Worm (Caenorhabditis elegans): Measurements from ENCODE around the gene sec-10.

The sec-10 gene

ce11 chrIV:7800338-7800737 is 18.0 kb upstream of the sec-10 start:
- TF ChIP-seq K11D2.4 (GFP tag; IDR thresholded peaks at IDR 0.05) (no peak), lir-1 (GFP tag; conservative IDR thresholded peaks at IDR 0.05) (no peak), hmg-20 (GFP tag; IDR thresholded peaks at IDR 0.05) (peak; percentile 32; the same call in 1 of the 2 replicates), F10E7.11 (tag; optimal IDR thresholded peaks at IDR 0.05) (no peak), ztf-22 (GFP tag; optimal IDR thresholded peaks at IDR 0.05) (no peak), F52B5.7 (tag; optimal IDR thresholded peaks at IDR 0.05) (no peak), mel-28 (tag; optimal IDR thresholded peaks at IDR 0.05; ENCODE audit: borderline replicate concordance) (no peak), nfya-2 (GFP tag; IDR thresholded peaks at IDR 0.05) (no peak), gei-17 (GFP tag; optimal IDR thresholded peaks at IDR 0.05) (no peak), ceh-91 (GFP tag; IDR thresholded peaks at IDR 0.05) (no peak), somi-1 (GFP tag; optimal IDR thresholded peaks at IDR 0.05) (no peak), F37B4.10 (GFP tag; IDR thresholded peaks at IDR 0.05) (no peak), F49E8.2 (tag; optimal IDR thresholded peaks at IDR 0.05; ENCODE audit: insufficient read depth) (peak; percentile 80), lin-35 (GFP tag; optimal IDR thresholded peaks at IDR 0.05) (no peak), ztf-18 (tag; optimal IDR thresholded peaks at IDR 0.05) (no peak), F57A8.1 (GFP tag; optimal IDR thresholded peaks at IDR 0.05) (no peak), efl-1 (GFP tag; optimal IDR thresholded peaks at IDR 0.05) (peak; percentile 41), C17E4.6 (GFP tag; IDR thresholded peaks at IDR 0.05) (peak; percentile 74), ccch-3 (GFP tag; optimal IDR thresholded peaks at IDR 0.05) (no peak), nhr-27 (tag; optimal IDR thresholded peaks at IDR 0.05) (no peak), nfya-1 (tag; optimal IDR thresholded peaks at IDR 0.05; ENCODE audit: borderline replicate concordance, insufficient read depth) (no peak), ceh-79 (tag; optimal IDR thresholded peaks at IDR 0.05) (no peak), F22D6.2 (tag; optimal IDR thresholded peaks at IDR 0.05) (no peak), zim-3 (tag; optimal IDR thresholded peaks at IDR 0.05) (no peak), die-1 (tag; optimal IDR thresholded peaks at IDR 0.05) (no peak), snpc-1.1 (tag; optimal IDR thresholded peaks at IDR 0.05; ENCODE audit: insufficient read depth) (peak; percentile 52), ceh-58 (GFP tag; IDR thresholded peaks at IDR 0.05) (no peak), hrde-1 (tag; optimal IDR thresholded peaks at IDR 0.05; ENCODE audit: borderline replicate concordance) (peak; percentile 94), ets-4 (GFP tag; optimal IDR thresholded peaks at IDR 0.05) (no peak), nhr-120 (GFP tag; IDR thresholded peaks at IDR 0.05) (no peak), T26A5.8 (tag; optimal IDR thresholded peaks at IDR 0.05) (peak; percentile 20), madf-3 (GFP tag; IDR thresholded peaks at IDR 0.05) (0 out of 2 replicates have a peak, but pooled peaks have one; percentile 60), sdz-38 (tag; optimal IDR thresholded peaks at IDR 0.05) (no peak), B0261.1 (tag; optimal IDR thresholded peaks at IDR 0.05) (no peak), zfh-2 (GFP tag; conservative IDR thresholded peaks at IDR 0.05) (no peak), madf-8 (GFP tag; conservative IDR thresholded peaks at IDR 0.05) (no peak), ekl-4 (GFP tag; IDR thresholded peaks at IDR 0.05) (peak; percentile 82), F39B2.1 (GFP tag; IDR thresholded peaks at IDR 0.05) (no peak; the same call in 1 of the 2 replicates), him-1 (tag; optimal IDR thresholded peaks at IDR 0.05) (peak; percentile 24), bed-2 (GFP tag; IDR thresholded peaks at IDR 0.05) (no peak), nhr-90 (tag; optimal IDR thresholded peaks at IDR 0.05) (no peak), attf-5 (GFP tag; optimal IDR thresholded peaks at IDR 0.05) (no peak), repo-1 (tag; optimal IDR thresholded peaks at IDR 0.05) (no peak), unc-130 (GFP tag; optimal IDR thresholded peaks at IDR 0.05) (peak; percentile 63), nhr-179 (tag; optimal IDR thresholded peaks at IDR 0.05) (no peak), tlf-1 (GFP tag; optimal IDR thresholded peaks at IDR 0.05) (peak; percentile 43), ztf-25 (GFP tag; IDR thresholded peaks at IDR 0.05) (no peak), snpc-4 (GFP tag; optimal IDR thresholded peaks at IDR 0.05) (peak; percentile 39), snpc-4 (tag; optimal IDR thresholded peaks at IDR 0.05) (peak in 2 of 4 experiments; percentile 21 to 42)

Measured in whole organism, young adult.